Worm (Caenorhabditis elegans) whole organism, L1 larva: ENCODE results near the gene M05D6.2.

ENCODE experiments used
- C04F5.9 ChIP-seq: sonication (generic microtip); optimal IDR thresholded peaks from 2 replicates; lab custom pipeline; 2016; ENCODE audit warnings: missing genetic modification characterization, missing compliant biosample characterization
- C16A3.4 ChIP-seq: fragments of 150-350 bp; optimal IDR thresholded peaks from 2 replicates; lab custom pipeline; 2014; ENCODE audit warnings: missing biosample characterization, missing genetic modification characterization
- C34B4.2 ChIP-seq: sonication (generic microtip); optimal IDR thresholded peaks from 2 replicates; lab custom pipeline; 2017; ENCODE audit warnings: mild to moderate bottlenecking, missing genetic modification characterization, missing compliant biosample characterization
- alr-1 ChIP-seq: fragments of 200-800 bp; sonication (Bioruptor generic); optimal IDR thresholded peaks from 2 replicates; lab custom pipeline; 2018; ENCODE audit warnings: borderline replicate concordance, mild to moderate bottlenecking, missing genetic modification characterization, missing compliant biosample characterization
- aly-2 ChIP-seq: fragments of 150-350 bp; optimal IDR thresholded peaks from 2 replicates; lab custom pipeline; 2014; ENCODE audit warnings: missing biosample characterization, missing genetic modification characterization
- ama-1 ChIP-seq: fragments of 150-350 bp; optimal IDR thresholded peaks from 2 replicates; lab custom pipeline; 2014
- ceh-63 ChIP-seq: fragments of 200-800 bp; sonication (Bioruptor generic); optimal IDR thresholded peaks from 2 replicates; lab custom pipeline; 2018; ENCODE audit warnings: mild to moderate bottlenecking, missing genetic modification characterization, missing compliant biosample characterization
- ceh-90 ChIP-seq: sonication (generic microtip); optimal IDR thresholded peaks from 2 replicates; lab custom pipeline; 2016; ENCODE audit warnings: missing genetic modification characterization, missing compliant biosample characterization
- ces-1 ChIP-seq: fragments of 150-350 bp; optimal IDR thresholded peaks from 2 replicates; lab custom pipeline; 2014; ENCODE audit warnings: missing biosample characterization, missing genetic modification reagents, missing genetic modification characterization
- efl-3 ChIP-seq: fragments of 200-800 bp; sonication (Bioruptor generic); optimal IDR thresholded peaks from 2 replicates; lab custom pipeline; 2018; ENCODE audit warnings: mild to moderate bottlenecking, missing genetic modification characterization, missing compliant biosample characterization
- egl-27 ChIP-seq, 2 experiments: fragments of 150-350 bp in 1 of 2; sonication (generic microtip); optimal IDR thresholded peaks; 3 replicates each; lab custom pipeline; 2017 to 2018; ENCODE audit warnings: missing biosample characterization in 2 of 2, missing genetic modification characterization in 2 of 2, missing genetic modification reagents in 2 of 2
- elt-3 ChIP-seq, 6 experiments: fragments of 150-350 bp in 1 of 6; sonication (generic microtip); optimal IDR thresholded peaks; 2 replicates each; lab custom pipeline; 2017 to 2018; ENCODE audit warnings: missing biosample characterization in 6 of 6, missing genetic modification characterization in 6 of 6, inconsistent platforms in 1 of 6
- ets-5 ChIP-seq: fragments of 200-800 bp; sonication (Bioruptor generic); IDR thresholded peaks from 2 replicates; pipeline ENCODE4 v1.3.6; 2022; ENCODE audit warnings: missing genetic modification characterization, missing compliant biosample characterization
- fkh-4 ChIP-seq: sonication (generic microtip); optimal IDR thresholded peaks from 2 replicates; lab custom pipeline; 2016; ENCODE audit warnings: missing compliant biosample characterization, missing genetic modification characterization, borderline replicate concordance
- hlh-4 ChIP-seq: sonication (generic microtip); optimal IDR thresholded peaks from 2 replicates; lab custom pipeline; 2016; ENCODE audit warnings: mild to moderate bottlenecking, missing genetic modification characterization, missing compliant biosample characterization
- hpl-2 ChIP-seq: fragments of 150-350 bp; optimal IDR thresholded peaks from 2 replicates; lab custom pipeline; 2014; ENCODE audit warnings: missing biosample characterization, missing genetic modification reagents, missing genetic modification characterization
- jun-1 ChIP-seq: fragments of 150-350 bp; optimal IDR thresholded peaks from 2 replicates; lab custom pipeline; 2014; ENCODE audit warnings: missing biosample characterization, missing genetic modification reagents, missing genetic modification characterization
- lin-13 ChIP-seq: fragments of 150-350 bp; optimal IDR thresholded peaks from 2 replicates; lab custom pipeline; 2014; ENCODE audit warnings: missing biosample characterization, missing genetic modification reagents, missing genetic modification characterization
- lin-14 ChIP-seq: fragments of 200-800 bp; sonication (Bioruptor generic); optimal IDR thresholded peaks from 2 replicates; lab custom pipeline; 2018; ENCODE audit warnings: mild to moderate bottlenecking, missing genetic modification characterization, moderate library complexity, missing compliant biosample characterization
- lin-35 ChIP-seq, 2 experiments: fragments of 150-350 bp; optimal IDR thresholded peaks; 2 replicates each; lab custom pipeline; 2014; ENCODE audit warnings: missing biosample characterization in 2 of 2, missing genetic modification characterization in 2 of 2, missing genetic modification reagents in 2 of 2
- lin-39 ChIP-seq: fragments of 150-350 bp; optimal IDR thresholded peaks from 2 replicates; lab custom pipeline; 2014; ENCODE audit warnings: missing biosample characterization, missing genetic modification reagents, missing genetic modification characterization
- lir-3 ChIP-seq: sonication (generic microtip); optimal IDR thresholded peaks from 2 replicates; lab custom pipeline; 2016; ENCODE audit warnings: mild to moderate bottlenecking, missing genetic modification characterization, moderate library complexity, missing compliant biosample characterization; ENCODE audit not compliant: poor library complexity
- mab-9 ChIP-seq: fragments of 200-800 bp; sonication (Bioruptor generic); IDR thresholded peaks from 2 replicates; pipeline ENCODE4 v1.3.6; 2022; ENCODE audit warnings: missing genetic modification reagents, missing genetic modification characterization, missing compliant biosample characterization
- nhr-11 ChIP-seq: fragments of 150-350 bp; optimal IDR thresholded peaks from 2 replicates; lab custom pipeline; 2014; ENCODE audit warnings: missing biosample characterization, missing genetic modification characterization
- nhr-19 ChIP-seq: fragments of 200-800 bp; sonication (Bioruptor generic); conservative IDR thresholded peaks from 2 replicates; pipeline ENCODE4 v1.3.6; 2022; ENCODE audit warnings: missing genetic modification characterization, missing compliant biosample characterization
- nhr-20 ChIP-seq: sonication (generic microtip); optimal IDR thresholded peaks from 2 replicates; lab custom pipeline; 2016; ENCODE audit warnings: mild to moderate bottlenecking, missing genetic modification characterization, missing compliant biosample characterization
- nhr-28 ChIP-seq: fragments of 150-350 bp; optimal IDR thresholded peaks from 2 replicates; lab custom pipeline; 2014; ENCODE audit warnings: missing biosample characterization, missing genetic modification characterization
- nhr-76 ChIP-seq: sonication (generic microtip); optimal IDR thresholded peaks from 2 replicates; lab custom pipeline; 2017; ENCODE audit warnings: missing biosample characterization, missing genetic modification characterization
- nhr-77 ChIP-seq: fragments of 150-350 bp; optimal IDR thresholded peaks from 2 replicates; lab custom pipeline; 2014; ENCODE audit warnings: missing biosample characterization, missing genetic modification characterization
- nhr-90 ChIP-seq: sonication (generic microtip); optimal IDR thresholded peaks from 2 replicates; lab custom pipeline; 2016; ENCODE audit warnings: mild to moderate bottlenecking, missing genetic modification characterization, missing compliant biosample characterization; ENCODE audit not compliant: poor library complexity
- pqm-1 ChIP-seq: sonication (generic microtip); optimal IDR thresholded peaks from 3 replicates; lab custom pipeline; 2017; ENCODE audit warnings: missing biosample characterization, missing genetic modification characterization
- rnt-1 ChIP-seq: sonication (generic microtip); optimal IDR thresholded peaks from 2 replicates; lab custom pipeline; 2016; ENCODE audit warnings: mild to moderate bottlenecking, missing genetic modification characterization, moderate library complexity, missing compliant biosample characterization
- sox-4 ChIP-seq: sonication (generic microtip); optimal IDR thresholded peaks from 2 replicates; lab custom pipeline; 2016; ENCODE audit warnings: missing genetic modification characterization, missing compliant biosample characterization
- sptf-1 ChIP-seq: fragments of 150-350 bp; optimal IDR thresholded peaks from 2 replicates; lab custom pipeline; 2014; ENCODE audit warnings: missing biosample characterization, missing genetic modification characterization
- unc-30 ChIP-seq: sonication (generic microtip); optimal IDR thresholded peaks from 2 replicates; lab custom pipeline; 2017; ENCODE audit warnings: missing biosample characterization, missing genetic modification characterization
- unc-86 ChIP-seq: sonication (generic microtip); optimal IDR thresholded peaks from 2 replicates; lab custom pipeline; 2016; ENCODE audit warnings: missing genetic modification characterization, missing compliant biosample characterization
- unc-98 ChIP-seq: fragments of 200-800 bp; sonication (Bioruptor generic); IDR thresholded peaks from 2 replicates; pipeline ENCODE4 v1.3.6; 2022; ENCODE audit warnings: missing genetic modification characterization, missing compliant biosample characterization
- xbp-1 ChIP-seq: sonication (generic microtip); optimal IDR thresholded peaks from 2 replicates; lab custom pipeline; 2016; ENCODE audit warnings: missing genetic modification characterization, missing compliant biosample characterization
- ztf-4 ChIP-seq: fragments of 150-350 bp; optimal IDR thresholded peaks from 2 replicates; lab custom pipeline; 2014; ENCODE audit warnings: missing biosample characterization, missing genetic modification characterization

Gene M05D6.2

DNA sequence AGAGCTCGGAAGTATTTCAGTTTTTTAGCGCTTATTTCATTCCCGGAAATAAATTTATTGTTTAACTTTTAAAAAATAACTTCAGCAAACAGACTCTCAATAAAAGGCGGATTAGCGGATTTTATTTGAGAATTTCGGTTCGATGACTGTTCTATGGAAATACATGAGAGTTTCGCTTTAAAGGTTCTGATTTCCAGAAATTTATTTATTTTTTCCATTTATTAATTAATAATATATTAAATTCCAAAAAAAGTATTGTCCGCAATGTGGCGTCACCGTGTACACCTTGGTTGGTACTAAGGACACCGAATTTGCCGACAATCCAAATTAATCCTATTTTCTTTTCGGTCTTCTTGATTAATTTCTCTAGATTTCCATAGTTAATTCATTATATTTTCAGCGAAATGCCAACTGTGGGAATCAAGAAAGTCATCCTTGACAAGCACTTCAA is 3.4 kb upstream of the M05D6.2 start, which contains the start of gene fars-3 (continued):
- TF ChIP-seq nhr-76 (tag; lab: Kevin White, UChicago) (no peak), nhr-19 (GFP tag; lab: Robert Waterston, UW) (no peak)

- TF ChIP-seq ets-5 (GFP tag; lab: Robert Waterston, UW) (no peak), nhr-77 (tag; lab: Kevin White, UChicago) (no peak), unc-98 (no peak), ces-1 (no peak), sox-4 (tag; lab: Kevin White, UChicago) (no peak), mab-9 (GFP tag; lab: Robert Waterston, UW) (no peak), lin-39 (tag; lab: Kevin White, UChicago) (no peak), aly-2 (no peak), lin-13 (GFP tag; lab: Kevin White, UChicago) (no peak), pqm-1 (tag; lab: Kevin White, UChicago) (no peak), xbp-1 (tag; lab: Kevin White, UChicago) (no peak), nhr-76 (tag; lab: Kevin White, UChicago) (no peak), hlh-4 (no peak), nhr-28 (no peak), unc-86 (tag; lab: Kevin White, UChicago) (no peak), elt-3 (tag; optimal IDR thresholded peaks at IDR 0.05; lab: Kevin White, UChicago) (no peak), lin-14 (GFP tag; lab: Kevin White, UChicago) (no peak), nhr-90 (tag; lab: Kevin White, UChicago) (no peak), ama-1 (lab: Kevin White, UChicago) (no peak), sptf-1 (tag; lab: Kevin White, UChicago) (no peak)
- TF ChIP-seq, all 84 proteins: peak for 0
These were observed 1.0 kb upstream of the M05D6.2 start, which contains the start of gene F22B5.10 for ce11 chrII:8466874-8467273. TSS of gene F22B5.10 (plus strand) at chrII:8467174.

DNA sequence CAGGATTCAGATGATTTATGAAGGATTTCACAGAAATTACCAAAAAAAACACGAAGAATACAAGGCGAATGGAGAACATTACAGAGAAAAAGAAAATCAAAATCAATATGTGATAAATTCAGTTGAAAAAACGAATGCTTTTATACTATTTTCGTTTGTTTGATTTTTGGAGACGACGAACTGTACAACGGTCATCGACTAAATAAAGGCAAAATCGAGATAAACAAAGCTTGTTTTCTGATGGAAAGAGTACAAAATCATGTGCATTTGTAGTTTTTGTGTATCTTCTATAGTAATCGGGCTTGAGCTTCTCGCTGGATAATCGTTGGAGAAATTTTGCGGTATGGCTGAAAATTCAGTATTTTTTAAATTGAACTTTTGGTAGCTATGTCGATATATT is 3.2 kb downstream of the M05D6.2 start, which contains the start of gene M05D6.8:
TSS of gene M05D6.8 (minus strand) at position 101 of the 400 bp plus-strand sequence.
- no peak for TF ChIP-seq efl-3 (GFP tag; lab: Kevin White, UChicago)
- TF ChIP-seq, all 84 proteins: peak for 0

ce11 chrII:8472916-8473315 is 5.0 kb downstream of the M05D6.2 start:
- TF ChIP-seq lir-3: no peak
- TF ChIP-seq nhr-11 (tag; lab: Kevin White, UChicago): no peak
- TF ChIP-seq C16A3.4 (tag; lab: Kevin White, UChicago): no peak
- no peak for TF ChIP-seq egl-27 (tag; optimal IDR thresholded peaks at IDR 0.05; lab: Kevin White, UChicago)
- no peak for TF ChIP-seq C04F5.9 (tag; lab: Kevin White, UChicago)
- TF ChIP-seq nhr-20 (tag; lab: Kevin White, UChicago): no peak

DNA sequence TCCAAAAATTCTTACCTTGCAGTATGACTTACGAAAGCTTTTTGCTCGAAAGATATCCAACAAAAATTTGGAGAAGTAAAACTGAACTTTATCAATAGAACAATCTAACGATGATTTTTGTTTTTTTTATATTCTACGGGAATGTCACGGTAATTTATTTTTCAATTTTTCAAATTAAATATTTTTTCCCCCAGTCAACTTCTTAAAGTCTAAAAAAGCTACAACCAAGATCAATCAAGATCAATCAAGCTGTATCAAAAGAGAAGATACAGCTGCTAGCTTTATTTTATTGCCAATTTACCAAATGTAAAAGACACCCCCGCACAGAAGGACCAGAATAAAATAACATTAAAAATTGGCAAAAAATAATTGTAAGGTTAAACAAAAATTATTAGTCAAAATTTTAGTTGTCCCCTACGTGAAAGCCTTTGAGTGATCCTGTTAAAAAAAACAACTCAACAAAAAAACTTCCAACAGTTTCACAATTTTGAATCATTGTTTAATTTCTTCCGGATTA is 7.5 kb downstream of the M05D6.2 start, which contains the start of the genes M05D6.1 and M05D6.3:
TSS of gene M05D6.1 (minus strand) at position 101 of the 517 bp plus-strand sequence.
TSS of gene M05D6.3 (plus strand) at position 467 of the 517 bp plus-strand sequence.
- no peak for TF ChIP-seq C34B4.2
- TF ChIP-seq lin-13 (GFP tag; lab: Kevin White, UChicago): no peak
- no peak for TF ChIP-seq ztf-4
- TF ChIP-seq alr-1 (tag; lab: Kevin White, UChicago): no peak
- TF ChIP-seq unc-30: no peak
- no peak for TF ChIP-seq lin-35 (GFP tag; optimal IDR thresholded peaks at IDR 0.05; lab: Kevin White, UChicago)
- TF ChIP-seq hpl-2 (GFP tag; lab: Kevin White, UChicago): no peak
- no peak for TF ChIP-seq lir-3
- no peak for TF ChIP-seq ceh-63 (GFP tag; lab: Kevin White, UChicago)
- no peak for TF ChIP-seq C04F5.9 (tag; lab: Kevin White, UChicago)
- no peak for TF ChIP-seq ceh-90 (tag; lab: Kevin White, UChicago)
- TF ChIP-seq lin-14 (GFP tag; lab: Kevin White, UChicago): no peak
- no peak for TF ChIP-seq rnt-1
- no peak for TF ChIP-seq egl-27 (tag; optimal IDR thresholded peaks at IDR 0.05; lab: Kevin White, UChicago)
- TF ChIP-seq fkh-4: no peak
- no peak for TF ChIP-seq nhr-90 (tag; lab: Kevin White, UChicago)
- no peak for TF ChIP-seq jun-1 (tag; lab: Kevin White, UChicago)
- TF ChIP-seq nhr-76 (tag; lab: Kevin White, UChicago): no peak
- TF ChIP-seq, all 84 proteins: peak for 0
